Fruit fly (Drosophila melanogaster): ENCODE results near the gene Nha1.

Gene Nha1

dm6 chr2L:6841349-6841748 is 28.8 kb downstream of the Nha1 start (continued):
- TF ChIP-seq inv (GFP tag; IDR thresholded peaks at IDR 0.05; ENCODE audit: partially characterized antibody), result no peak
- TF ChIP-seq en (GFP tag; optimal IDR thresholded peaks at IDR 0.05), result peak; percentile 61
- TF ChIP-seq CG11695 (GFP tag; IDR thresholded peaks at IDR 0.05), result peak; percentile 40; the same call in 1 of the 3 replicates
- peak; percentile 75 for TF ChIP-seq bab2 (GFP tag; optimal IDR thresholded peaks at IDR 0.05)
- no peak for TF ChIP-seq CG30020 (tag; optimal IDR thresholded peaks at IDR 0.05)
- no peak for TF ChIP-seq CG2678 (tag; optimal IDR thresholded peaks at IDR 0.05)
- peak; percentile 52 for TF ChIP-seq CG18619 (GFP tag; optimal IDR thresholded peaks at IDR 0.05)
- TF ChIP-seq ewg (GFP tag; optimal IDR thresholded peaks at IDR 0.05), result peak; percentile 69
- no peak for TF ChIP-seq HmgZ (tag; optimal IDR thresholded peaks at IDR 0.05)
- peak; percentile 27 for TF ChIP-seq repo (GFP tag; optimal IDR thresholded peaks at IDR 0.05)
- TF ChIP-seq Sin3A (optimal IDR thresholded peaks at IDR 0.05), result no peak
- TF ChIP-seq prd (optimal IDR thresholded peaks at IDR 0.05), result no peak
- TF ChIP-seq prd (GFP tag; IDR thresholded peaks at IDR 0.05), result peak; percentile 95
- peak; percentile 71 to 88 for TF ChIP-seq chif (GFP tag; optimal IDR thresholded peaks at IDR 0.05)
- no peak for TF ChIP-seq pita (GFP tag; optimal IDR thresholded peaks at IDR 0.05)
- TF ChIP-seq CG10147 (GFP tag; optimal IDR thresholded peaks at IDR 0.05), result no peak
- TF ChIP-seq CG12104 (GFP tag; optimal IDR thresholded peaks at IDR 0.05), result peak; percentile 50
- no peak for TF ChIP-seq nerfin-2 (GFP tag; IDR thresholded peaks at IDR 0.05; ENCODE audit: partially characterized antibody)
- TF ChIP-seq z (GFP tag; IDR thresholded peaks at IDR 0.05), result 0 out of 3 replicates have a peak, but pooled peaks have one; percentile 44
- peak; percentile 90 for TF ChIP-seq vvl (GFP tag; IDR thresholded peaks at IDR 0.05)
- TF ChIP-seq pb (GFP tag; optimal IDR thresholded peaks at IDR 0.05), result peak; percentile 29
- peak; percentile 66 for TF ChIP-seq CG2875 (GFP tag; optimal IDR thresholded peaks at IDR 0.05)
- TF ChIP-seq NC2α (GFP tag; optimal IDR thresholded peaks at IDR 0.05), result peak; percentile 44
- peak; percentile 21 for TF ChIP-seq tup (GFP tag; optimal IDR thresholded peaks at IDR 0.05)
- peak; percentile 91 for TF ChIP-seq CG10959 (GFP tag; IDR thresholded peaks at IDR 0.05)
- no peak for TF ChIP-seq Drgx (GFP tag; IDR thresholded peaks at IDR 0.05)
- peak; percentile 38 for TF ChIP-seq odd (GFP tag; optimal IDR thresholded peaks at IDR 0.05)
- peak; percentile 26 for TF ChIP-seq Meics (GFP tag; optimal IDR thresholded peaks at IDR 0.05)
- TF ChIP-seq salm (tag; optimal IDR thresholded peaks at IDR 0.05), result peak; percentile 20
- TF ChIP-seq CG6683 (GFP tag; optimal IDR thresholded peaks at IDR 0.05), result no peak
- no peak for TF ChIP-seq CG12071 (GFP tag; optimal IDR thresholded peaks at IDR 0.05)
- TF ChIP-seq lbe (GFP tag; optimal IDR thresholded peaks at IDR 0.05), result no peak
- peak; percentile 61 for TF ChIP-seq Atf3 (GFP tag; optimal IDR thresholded peaks at IDR 0.05)
- TF ChIP-seq CG8089 (GFP tag; optimal IDR thresholded peaks at IDR 0.05), result peak; percentile 69
- TF ChIP-seq kay (GFP tag; optimal IDR thresholded peaks at IDR 0.05), result peak; percentile 57
- TF ChIP-seq schlank (tag; optimal IDR thresholded peaks at IDR 0.05), result no peak
- TF ChIP-seq Antp (GFP tag; optimal IDR thresholded peaks at IDR 0.05), result peak; percentile 58
- no peak for TF ChIP-seq cg (GFP tag; optimal IDR thresholded peaks at IDR 0.05)
- peak; percentile 53; the same call in 1 of the 2 replicates for TF ChIP-seq CG4360 (GFP tag; IDR thresholded peaks at IDR 0.05)
- TF ChIP-seq CG8388 (GFP tag; optimal IDR thresholded peaks at IDR 0.05), result peak; percentile 75
- peak; percentile 50; the same call in 1 of the 2 replicates for TF ChIP-seq CG14441 (GFP tag; IDR thresholded peaks at IDR 0.05)
- peak; percentile 80 for TF ChIP-seq CG16815 (GFP tag; optimal IDR thresholded peaks at IDR 0.05)
- peak; percentile 34 for TF ChIP-seq NfI (GFP tag; optimal IDR thresholded peaks at IDR 0.05)
- TF ChIP-seq Hr3 (GFP tag; optimal IDR thresholded peaks at IDR 0.05), result peak; percentile 62
- TF ChIP-seq CG4854 (GFP tag; optimal IDR thresholded peaks at IDR 0.05), result peak; percentile 46
- TF ChIP-seq wdn (GFP tag; IDR thresholded peaks at IDR 0.05), result no peak
- TF ChIP-seq Trl (optimal IDR thresholded peaks at IDR 0.05), result no peak
- peak; percentile 73 for TF ChIP-seq Trl (GFP tag; optimal IDR thresholded peaks at IDR 0.05)
- TF ChIP-seq H15 (GFP tag; IDR thresholded peaks at IDR 0.05), result peak; percentile 63; the same call in 2 of the 3 replicates
- no peak for TF ChIP-seq gro (GFP tag; optimal IDR thresholded peaks at IDR 0.05)
- TF ChIP-seq run (tag; optimal IDR thresholded peaks at IDR 0.05), result peak; percentile 45
